Fruit fly (Drosophila melanogaster) whole organism, wandering third instar larva: ENCODE measurements around the gene CG32409.

ENCODE experiments used
- CG9705 ChIP-seq: fragments of 200-800 bp; sonication (Bioruptor generic); optimal IDR thresholded peaks from 2 replicates; lab custom pipeline; 2018; ENCODE audit warnings: missing biosample characterization, mild to moderate bottlenecking, missing genetic modification characterization
- CrebA ChIP-seq: fragments of 200-800 bp; sonication (Bioruptor generic); optimal IDR thresholded peaks from 2 replicates; lab custom pipeline; 2016; ENCODE audit warnings: missing biosample characterization, mild to moderate bottlenecking, missing genetic modification characterization, borderline replicate concordance
- GATAd ChIP-seq: sonication (Bioruptor generic); optimal IDR thresholded peaks from 2 replicates; lab custom pipeline; 2016; ENCODE audit warnings: missing biosample characterization, missing genetic modification characterization
- Hr78 ChIP-seq: fragments of >200 bp; optimal IDR thresholded peaks from 2 replicates; lab custom pipeline; 2017; ENCODE audit warnings: missing biosample characterization, missing genetic modification characterization
- Hr83 ChIP-seq: fragments of 200-300 bp; sonication (Bioruptor generic); optimal IDR thresholded peaks from 2 replicates; lab custom pipeline; 2016; ENCODE audit warnings: missing biosample characterization, mild to moderate bottlenecking, missing genetic modification characterization, moderate library complexity; ENCODE audit not compliant: poor library complexity, severe bottlenecking
- Jra ChIP-seq: sonication (Bioruptor generic); optimal IDR thresholded peaks from 2 replicates; lab custom pipeline; 2016; ENCODE audit warnings: missing biosample characterization, missing genetic modification characterization
- Mio ChIP-seq: sonication (Bioruptor generic); optimal IDR thresholded peaks from 2 replicates; lab custom pipeline; 2016; ENCODE audit warnings: missing biosample characterization, missing genetic modification characterization
- Myc ChIP-seq: fragments of >200 bp; optimal IDR thresholded peaks from 2 replicates; lab custom pipeline; 2017
- N ChIP-seq: fragments of >200 bp; optimal IDR thresholded peaks from 2 replicates; lab custom pipeline; 2018; ENCODE audit warnings: missing biosample characterization, missing external identifiers, missing genetic modification characterization
- Rel ChIP-seq, 2 experiments: fragments of 200-800 bp; sonication (Bioruptor generic) in 1 of 2; optimal IDR thresholded peaks; 2 replicates in 1 of 2; 3 replicates in 1 of 2; lab custom pipeline; 2016 to 2019; ENCODE audit warnings: mild to moderate bottlenecking in 2 of 2, missing biosample characterization in 2 of 2, missing genetic modification characterization in 2 of 2, moderate library complexity in 1 of 2
- Sp1 ChIP-seq: fragments of 200-800 bp; sonication (Bioruptor generic); optimal IDR thresholded peaks from 3 replicates; lab custom pipeline; 2019; ENCODE audit warnings: missing biosample characterization, mild to moderate bottlenecking, missing genetic modification characterization, moderate library complexity
- Vsx2 ChIP-seq: fragments of 200-300, 225-300 bp; sonication (Bioruptor generic); optimal IDR thresholded peaks from 2 replicates; lab custom pipeline; 2018; ENCODE audit warnings: missing biosample characterization, missing genetic modification characterization; ENCODE audit not compliant: partially characterized antibody
- br ChIP-seq: fragments of 200-800 bp; sonication (Bioruptor generic); optimal IDR thresholded peaks from 2 replicates; lab custom pipeline; 2016; ENCODE audit warnings: missing biosample characterization, missing genetic modification characterization
- brk ChIP-seq: fragments of 200-800 bp; sonication (Bioruptor generic); optimal IDR thresholded peaks from 2 replicates; lab custom pipeline; 2016; ENCODE audit warnings: missing biosample characterization, mild to moderate bottlenecking, missing genetic modification characterization
- dl ChIP-seq, 2 experiments: fragments of 175-275, 200-275 bp in 1 of 2; fragments of 200-275 bp in 1 of 2; sonication (Bioruptor generic); optimal IDR thresholded peaks; lab custom pipeline; 2018; ENCODE audit warnings: mild to moderate bottlenecking in 2 of 2, missing biosample characterization in 2 of 2, missing genetic modification characterization in 2 of 2, moderate library complexity in 2 of 2; ENCODE audit not compliant: partially characterized antibody in 2 of 2, insufficient read depth in 1 of 2
- dmrt93B ChIP-seq: fragments of 200-800 bp; sonication (Bioruptor generic); optimal IDR thresholded peaks from 2 replicates; lab custom pipeline; 2018; ENCODE audit warnings: missing biosample characterization, mild to moderate bottlenecking, missing genetic modification characterization
- ey ChIP-seq: fragments of 200-800 bp; sonication (Bioruptor generic); optimal IDR thresholded peaks from 2 replicates; lab custom pipeline; 2016; ENCODE audit warnings: missing biosample characterization, missing genetic modification characterization
- foxo ChIP-seq, 2 experiments: fragments of 200-800 bp; sonication (Bioruptor generic); optimal IDR thresholded peaks; 2 replicates in 1 of 2; 3 replicates in 1 of 2; lab custom pipeline; 2016 to 2017; ENCODE audit warnings: missing biosample characterization in 2 of 2, missing genetic modification characterization in 2 of 2
- fru ChIP-seq: fragments of 200-800 bp; sonication (Bioruptor generic); optimal IDR thresholded peaks from 3 replicates; lab custom pipeline; 2016; ENCODE audit warnings: missing biosample characterization, mild to moderate bottlenecking, missing genetic modification characterization
- h ChIP-seq: fragments of 200-800 bp; sonication (Bioruptor generic); optimal IDR thresholded peaks from 3 replicates; lab custom pipeline; 2016; ENCODE audit warnings: missing biosample characterization, mild to moderate bottlenecking, missing genetic modification characterization
- jim ChIP-seq: fragments of 175-275, 200-325 bp; sonication (Bioruptor generic); optimal IDR thresholded peaks from 2 replicates; lab custom pipeline; 2016; ENCODE audit warnings: missing biosample characterization, mild to moderate bottlenecking, missing genetic modification characterization
- lola ChIP-seq: fragments of >200 bp; optimal IDR thresholded peaks from 2 replicates; lab custom pipeline; 2017; ENCODE audit warnings: missing biosample characterization, missing genetic modification characterization
- pan ChIP-seq: fragments of >200 bp; optimal IDR thresholded peaks from 2 replicates; lab custom pipeline; 2017
- psq ChIP-seq: fragments of 200-800 bp; sonication (Bioruptor generic); optimal IDR thresholded peaks from 3 replicates; lab custom pipeline; 2017; ENCODE audit warnings: missing biosample characterization, mild to moderate bottlenecking, missing genetic modification characterization, moderate library complexity
- rgr ChIP-seq: fragments of 200-800 bp; sonication (Bioruptor generic); optimal IDR thresholded peaks from 3 replicates; lab custom pipeline; 2016; ENCODE audit warnings: missing biosample characterization, mild to moderate bottlenecking, missing genetic modification characterization
- sage ChIP-seq: fragments of 200-800 bp; sonication (Bioruptor generic); optimal IDR thresholded peaks from 2 replicates; lab custom pipeline; 2016; ENCODE audit warnings: missing biosample characterization, mild to moderate bottlenecking, missing genetic modification characterization
- sv ChIP-seq: fragments of 200-800 bp; sonication (Bioruptor generic); optimal IDR thresholded peaks from 3 replicates; lab custom pipeline; 2016; ENCODE audit warnings: missing biosample characterization, missing genetic modification characterization
- tai ChIP-seq: sonication (Bioruptor generic); optimal IDR thresholded peaks from 2 replicates; lab custom pipeline; 2016; ENCODE audit warnings: missing biosample characterization, missing genetic modification characterization
- usp ChIP-seq: fragments of >200 bp; optimal IDR thresholded peaks from 2 replicates; lab custom pipeline; 2017; ENCODE audit warnings: missing biosample characterization, missing genetic modification characterization

CG32409 gene

DNA sequence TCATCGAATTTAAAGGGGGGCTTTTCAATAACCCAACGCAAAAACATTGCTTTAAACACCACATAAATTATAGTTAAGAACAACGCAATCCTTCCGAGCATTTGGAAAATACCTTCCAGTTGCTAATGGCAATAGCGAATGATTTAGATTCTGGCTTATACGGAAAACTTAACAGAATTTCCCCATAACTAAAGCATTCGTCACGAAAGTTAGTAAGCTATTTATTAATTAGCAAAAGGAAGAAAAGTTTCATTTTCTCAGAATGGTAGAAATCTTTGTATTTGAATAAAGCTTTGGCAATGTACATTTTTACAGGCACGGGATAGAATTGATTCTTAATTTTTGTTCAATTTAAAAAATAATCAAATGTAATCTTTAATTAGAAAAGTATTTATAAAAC lies 4.6 kb downstream of the CG32409 start, which contains the start of gene CG32413:
Gene CG32413, minus strand, starts transcription at position 101 of the 400 bp plus-strand sequence.
- TF ChIP-seq fru (GFP tag; lab: Kevin White, UChicago) (no peak), Hr83 (no peak)

DNA sequence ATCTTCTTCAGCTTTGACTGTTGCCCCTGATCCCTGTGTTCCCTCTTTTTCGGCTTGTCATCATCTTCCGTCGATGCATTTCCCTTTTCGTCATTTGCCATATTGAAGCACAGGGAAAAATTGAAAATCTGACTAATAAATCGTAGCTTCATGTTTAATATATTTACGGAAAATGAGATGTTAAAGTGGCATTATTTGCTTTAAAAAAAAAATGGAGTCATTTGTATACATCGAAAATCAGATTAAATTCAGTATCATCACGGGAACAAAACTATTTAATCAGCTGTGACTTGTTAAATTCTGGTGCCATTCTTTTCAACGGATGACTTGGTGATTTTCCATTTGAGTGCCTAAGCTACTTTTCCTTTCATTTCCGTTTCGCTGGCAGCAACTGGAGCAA lies 7.3 kb downstream of the CG32409 start, which contains the start of gene CG10486:
Gene CG10486, minus strand, starts transcription at position 101 of the 400 bp plus-strand sequence.
- TF ChIP-seq Myc (lab: Kevin White, UChicago), result no peak
- no peak for TF ChIP-seq jim
- TF ChIP-seq CG9705 (GFP tag; lab: Kevin White, UChicago), result no peak
- TF ChIP-seq Vsx2, result no peak
- no peak for TF ChIP-seq fru (GFP tag; lab: Kevin White, UChicago)
- no peak for TF ChIP-seq Mio (GFP tag; lab: Kevin White, UChicago)

DNA sequence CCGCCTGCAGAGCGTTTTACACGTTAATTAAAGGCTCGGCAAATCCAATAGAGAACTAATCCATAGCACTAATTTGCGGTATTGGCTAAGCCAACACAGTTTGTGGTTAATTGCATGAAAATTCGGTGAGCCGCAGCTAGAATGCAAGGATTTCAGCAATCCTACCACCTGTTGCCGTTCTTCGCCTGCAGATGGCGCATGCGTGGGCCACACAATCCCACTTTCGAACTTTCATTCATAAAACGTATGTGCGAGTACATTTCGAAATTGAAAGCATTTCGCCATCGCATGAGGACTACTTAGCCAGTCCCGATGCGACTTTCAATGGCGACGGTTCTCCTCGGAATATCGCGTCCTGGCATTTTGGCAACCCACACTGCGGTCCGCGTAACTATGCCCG lies 7.7 kb downstream of the CG32409 start, which contains the start of gene CG13288:
Gene CG13288, plus strand, starts transcription at position 305 of the 400 bp plus-strand sequence.
- TF ChIP-seq dl (GFP tag; optimal IDR thresholded peaks at IDR 0.05; lab: Kevin White, UChicago; ENCODE audit: insufficient read depth in 1 of 2, partially characterized antibody in 2 of 2) (no peak), brk (GFP tag; lab: Kevin White, UChicago) (no peak), dmrt93B (GFP tag; lab: Kevin White, UChicago) (no peak), rgr (no peak), N (no peak), tai (GFP tag; lab: Kevin White, UChicago) (no peak), Rel (GFP tag; optimal IDR thresholded peaks at IDR 0.05; lab: Kevin White, UChicago) (no peak), Rel (tag; optimal IDR thresholded peaks at IDR 0.05; lab: Kevin White, UChicago) (no peak), usp (GFP tag; lab: Kevin White, UChicago) (no peak), Hr83 (no peak), fru (GFP tag; lab: Kevin White, UChicago) (no peak), ey (no peak), br (no peak)
- TF ChIP-seq, all 38 proteins: peak for 0

DNA sequence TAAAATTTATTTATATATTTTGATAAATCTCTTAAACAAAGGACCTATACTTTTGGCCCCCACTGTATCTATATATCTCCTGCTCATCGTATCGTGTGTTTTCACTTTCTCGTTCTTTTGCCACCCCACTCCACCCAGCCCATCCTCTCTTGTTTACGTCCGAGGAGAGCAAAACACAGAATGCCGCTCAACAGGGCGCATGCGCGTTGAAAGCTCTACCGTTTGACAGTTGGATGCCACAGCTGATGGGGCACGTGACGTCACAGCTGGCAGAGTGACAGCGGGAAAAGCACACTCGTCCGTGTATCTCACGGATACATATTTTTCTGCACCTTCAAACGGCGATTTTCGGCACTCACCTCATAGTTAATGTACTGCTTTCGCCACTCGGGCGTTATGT lies 21.4 kb downstream of the CG32409 start:
- no peak for TF ChIP-seq ey
- TF ChIP-seq Sp1 (GFP tag; lab: Kevin White, UChicago), result no peak
- TF ChIP-seq lola (GFP tag; lab: Kevin White, UChicago), result no peak
- peak; percentile 56 for TF ChIP-seq psq
- no peak for TF ChIP-seq Vsx2

DNA sequence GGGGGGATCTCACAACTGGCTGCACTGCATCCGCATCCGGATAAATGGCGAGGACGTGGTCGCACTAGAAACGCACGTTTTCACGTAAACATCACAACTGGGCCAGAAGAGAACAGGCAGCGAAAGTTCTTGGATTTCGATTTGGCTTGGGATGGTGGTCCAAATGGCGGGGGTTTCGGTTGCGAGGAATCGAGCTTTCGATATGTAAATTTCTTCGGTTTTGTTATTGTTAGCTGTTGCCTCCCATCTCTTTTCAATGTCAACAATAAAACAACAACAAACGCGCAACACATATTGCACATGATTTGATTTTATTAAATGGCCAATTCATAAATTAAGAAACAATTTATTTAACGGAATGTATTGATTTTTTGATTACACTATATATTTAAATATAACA lies 21.9 kb downstream of the CG32409 start, which contains the start of gene PXo:
Gene PXo, minus strand, starts transcription at position 101 of the 400 bp plus-strand sequence.
- TF ChIP-seq sv (GFP tag; lab: Kevin White, UChicago), result no peak
- TF ChIP-seq sage (GFP tag; lab: Kevin White, UChicago), result no peak
- no peak for TF ChIP-seq dmrt93B (GFP tag; lab: Kevin White, UChicago)
- no peak for TF ChIP-seq h (GFP tag; lab: Kevin White, UChicago)
- TF ChIP-seq N, result no peak
- TF ChIP-seq ey, result no peak
- no peak for TF ChIP-seq foxo (GFP tag; optimal IDR thresholded peaks at IDR 0.05; lab: Kevin White, UChicago)
- TF ChIP-seq brk (GFP tag; lab: Kevin White, UChicago), result no peak
- no peak for TF ChIP-seq Jra (GFP tag; lab: Kevin White, UChicago)
- TF ChIP-seq lola (GFP tag; lab: Kevin White, UChicago), result no peak
- TF ChIP-seq GATAd (GFP tag; lab: Kevin White, UChicago), result no peak
- no peak for TF ChIP-seq Hr78 (GFP tag; lab: Kevin White, UChicago)
- no peak for TF ChIP-seq pan (lab: Kevin White, UChicago)
- no peak for TF ChIP-seq Vsx2
- TF ChIP-seq br, result no peak
- TF ChIP-seq jim, result no peak
- TF ChIP-seq dl (GFP tag; optimal IDR thresholded peaks at IDR 0.05; lab: Kevin White, UChicago; ENCODE audit: insufficient read depth in 1 of 2, partially characterized antibody in 2 of 2), result no peak
- no peak for TF ChIP-seq Mio (GFP tag; lab: Kevin White, UChicago)
- no peak for TF ChIP-seq CrebA (GFP tag; lab: Kevin White, UChicago)
